Worm (Caenorhabditis elegans) whole organism, mixed stage, embryonic: Measurements from ENCODE around the gene C02B8.1.
A peak's percentile ranks its signal among the peaks of the same experiment; 100 is the strongest.

ENCODE experiments used
- M03D4.4 ChIP-seq: sonication (generic microtip); optimal IDR thresholded peaks from 2 replicates; lab custom pipeline; 2017; ENCODE audit warnings: mild to moderate bottlenecking, missing genetic modification characterization, missing compliant biosample characterization
- bed-3 ChIP-seq: fragments of 200-800 bp; sonication (Bioruptor generic); optimal IDR thresholded peaks from 3 replicates; lab custom pipeline; 2018; ENCODE audit warnings: mild to moderate bottlenecking, missing genetic modification characterization, moderate library complexity, missing compliant biosample characterization
- blmp-1 ChIP-seq: fragments of 150-350 bp; optimal IDR thresholded peaks from 2 replicates; lab custom pipeline; 2014; ENCODE audit warnings: missing biosample characterization, missing genetic modification characterization
- ceh-39 ChIP-seq: fragments of 150-350 bp; optimal IDR thresholded peaks from 2 replicates; lab custom pipeline; 2014; ENCODE audit warnings: missing biosample characterization, missing genetic modification characterization
- ceh-43 ChIP-seq: fragments of 200-800 bp; sonication (Bioruptor generic); optimal IDR thresholded peaks from 2 replicates; lab custom pipeline; 2018; ENCODE audit warnings: mild to moderate bottlenecking, missing genetic modification characterization, moderate library complexity, missing compliant biosample characterization
- ceh-83 ChIP-seq: fragments of 200-800 bp; sonication (Bioruptor generic); optimal IDR thresholded peaks from 2 replicates; lab custom pipeline; 2018; ENCODE audit warnings: mild to moderate bottlenecking, missing genetic modification characterization, missing compliant biosample characterization
- ces-1 ChIP-seq: fragments of 150-350 bp; optimal IDR thresholded peaks from 2 replicates; lab custom pipeline; 2014; ENCODE audit warnings: missing biosample characterization, missing genetic modification reagents, missing genetic modification characterization
- cnd-1 ChIP-seq: fragments of 200-800 bp; sonication (Bioruptor generic); optimal IDR thresholded peaks from 2 replicates; lab custom pipeline; 2018; ENCODE audit warnings: mild to moderate bottlenecking, missing genetic modification characterization, missing compliant biosample characterization
- drap-1 ChIP-seq: fragments of 200-800 bp; sonication (Bioruptor generic); optimal IDR thresholded peaks from 3 replicates; lab custom pipeline; 2018; ENCODE audit warnings: mild to moderate bottlenecking, missing genetic modification characterization, missing compliant biosample characterization
- elt-3 ChIP-seq: fragments of 150-350 bp; optimal IDR thresholded peaks from 2 replicates; lab custom pipeline; 2014; ENCODE audit warnings: missing biosample characterization, missing genetic modification characterization
- flh-1 ChIP-seq: fragments of 200-800 bp; sonication (Bioruptor generic); optimal IDR thresholded peaks from 2 replicates; lab custom pipeline; 2018; ENCODE audit warnings: mild to moderate bottlenecking, missing genetic modification characterization, moderate library complexity, missing compliant biosample characterization
- ham-2 ChIP-seq: fragments of 200-800 bp; sonication (Bioruptor generic); optimal IDR thresholded peaks from 2 replicates; lab custom pipeline; 2018; ENCODE audit warnings: mild to moderate bottlenecking, missing genetic modification characterization, missing compliant biosample characterization
- hlh-1 ChIP-seq: fragments of 150-350 bp; optimal IDR thresholded peaks from 2 replicates; lab custom pipeline; 2014; ENCODE audit warnings: missing biosample characterization, missing genetic modification reagents, missing genetic modification characterization
- lin-13 ChIP-seq: fragments of 150-350 bp; optimal IDR thresholded peaks from 2 replicates; lab custom pipeline; 2014; ENCODE audit warnings: missing biosample characterization, missing genetic modification characterization
- lsy-2 ChIP-seq: fragments of 150-350 bp; optimal IDR thresholded peaks from 2 replicates; lab custom pipeline; 2014; ENCODE audit warnings: missing biosample characterization, missing genetic modification characterization
- mep-1 ChIP-seq: fragments of 150-350 bp; optimal IDR thresholded peaks from 2 replicates; lab custom pipeline; 2017; ENCODE audit warnings: missing biosample characterization, missing genetic modification reagents, missing genetic modification characterization, inconsistent platforms
- mls-2 ChIP-seq: sonication (generic microtip); optimal IDR thresholded peaks from 2 replicates; lab custom pipeline; 2016; ENCODE audit warnings: mild to moderate bottlenecking, missing genetic modification characterization, moderate library complexity, missing compliant biosample characterization
- nhr-12 ChIP-seq: fragments of 150-350 bp; optimal IDR thresholded peaks from 2 replicates; lab custom pipeline; 2014; ENCODE audit warnings: missing biosample characterization, missing genetic modification characterization
- nhr-2 ChIP-seq: fragments of 150-350 bp; optimal IDR thresholded peaks from 2 replicates; lab custom pipeline; 2014; ENCODE audit warnings: missing biosample characterization, missing genetic modification characterization
- nhr-237 ChIP-seq: fragments of 150-350 bp; optimal IDR thresholded peaks from 2 replicates; lab custom pipeline; 2014; ENCODE audit warnings: missing biosample characterization, missing genetic modification characterization
- nhr-28 ChIP-seq: fragments of 150-350 bp; optimal IDR thresholded peaks from 2 replicates; lab custom pipeline; 2014; ENCODE audit warnings: missing biosample characterization, missing genetic modification characterization
- nhr-76 ChIP-seq: sonication (generic microtip); optimal IDR thresholded peaks from 2 replicates; lab custom pipeline; 2017; ENCODE audit warnings: missing biosample characterization, missing genetic modification characterization
- pha-4 ChIP-seq: fragments of 150-350 bp; optimal IDR thresholded peaks from 2 replicates; lab custom pipeline; 2018; ENCODE audit warnings: missing biosample characterization, missing genetic modification reagents, missing genetic modification characterization
- sem-2 ChIP-seq: fragments of 200-800 bp; sonication (Bioruptor generic); optimal IDR thresholded peaks from 2 replicates; lab custom pipeline; 2018; ENCODE audit warnings: mild to moderate bottlenecking, missing genetic modification characterization, missing compliant biosample characterization
- snpc-4 ChIP-seq: fragments of 150-350 bp; optimal IDR thresholded peaks from 2 replicates; lab custom pipeline; 2014; ENCODE audit warnings: missing biosample characterization, missing genetic modification characterization
- sptf-1 ChIP-seq: sonication (generic microtip); optimal IDR thresholded peaks from 2 replicates; lab custom pipeline; 2017; ENCODE audit warnings: mild to moderate bottlenecking, missing genetic modification characterization, moderate library complexity, missing compliant biosample characterization
- unc-120 ChIP-seq: sonication (generic microtip); optimal IDR thresholded peaks from 2 replicates; lab custom pipeline; 2017; ENCODE audit warnings: missing genetic modification characterization, missing compliant biosample characterization; ENCODE audit not compliant: poor library complexity, severe bottlenecking
- unc-39 ChIP-seq: fragments of 150-350 bp; optimal IDR thresholded peaks from 2 replicates; lab custom pipeline; 2014; ENCODE audit warnings: missing biosample characterization, missing genetic modification characterization
- unc-62 ChIP-seq: fragments of 150-350 bp; optimal IDR thresholded peaks from 2 replicates; lab custom pipeline; 2014; ENCODE audit warnings: missing biosample characterization, missing genetic modification reagents, missing genetic modification characterization
- zip-8 ChIP-seq: fragments of 150-350 bp; optimal IDR thresholded peaks from 2 replicates; lab custom pipeline; 2014; ENCODE audit warnings: missing biosample characterization, missing genetic modification characterization
- ztf-11 ChIP-seq: fragments of 150-350 bp; optimal IDR thresholded peaks from 2 replicates; lab custom pipeline; 2014; ENCODE audit warnings: missing biosample characterization, missing genetic modification characterization

C02B8.1 gene

ce11 chrX:8147398-8147797 lies at the start of gene C02B8.1:
C02B8.1 (plus strand) TSS chrX:8147698.
- no peak for TF ChIP-seq ceh-83 (GFP tag; lab: Kevin White, UChicago)
- no peak for TF ChIP-seq nhr-12 (tag; lab: Kevin White, UChicago)
- no peak for TF ChIP-seq M03D4.4 (tag; lab: Kevin White, UChicago)
- TF ChIP-seq elt-3 (tag; lab: Kevin White, UChicago), result no peak
- TF ChIP-seq lsy-2, result no peak
- no peak for TF ChIP-seq ztf-11
- no peak for TF ChIP-seq nhr-237 (tag; lab: Kevin White, UChicago)
- TF ChIP-seq sptf-1 (tag; lab: Kevin White, UChicago), result no peak
- no peak for TF ChIP-seq hlh-1 (tag; lab: Kevin White, UChicago)
- TF ChIP-seq snpc-4, result no peak
- no peak for TF ChIP-seq mep-1

- no peak for TF ChIP-seq sem-2 (GFP tag; lab: Kevin White, UChicago)
- no peak for TF ChIP-seq M03D4.4 (tag; lab: Kevin White, UChicago)
- TF ChIP-seq snpc-4, result no peak
- no peak for TF ChIP-seq lin-13 (tag; lab: Kevin White, UChicago)
- no peak for TF ChIP-seq elt-3 (tag; lab: Kevin White, UChicago)
- TF ChIP-seq ztf-11, result no peak
- TF ChIP-seq unc-39 (tag; lab: Kevin White, UChicago), result no peak
- TF ChIP-seq ham-2 (GFP tag; lab: Kevin White, UChicago), result no peak
- TF ChIP-seq ceh-39 (tag; lab: Kevin White, UChicago), result no peak
- no peak for TF ChIP-seq hlh-1 (tag; lab: Kevin White, UChicago)
- TF ChIP-seq cnd-1 (tag; lab: Kevin White, UChicago), result no peak
- TF ChIP-seq lsy-2, result no peak
- TF ChIP-seq nhr-12 (tag; lab: Kevin White, UChicago), result no peak
- TF ChIP-seq sptf-1 (tag; lab: Kevin White, UChicago), result no peak
- TF ChIP-seq nhr-76 (tag; lab: Kevin White, UChicago), result no peak
- no peak for TF ChIP-seq pha-4
- no peak for TF ChIP-seq flh-1
- TF ChIP-seq unc-62 (GFP tag; lab: Kevin White, UChicago), result no peak
Measured at ce11 chrX:8098813-8099360, 48.6 kb upstream of the C02B8.1 start, which contains the start of gene catp-5. catp-5 (minus strand) TSS chrX:8098863.

- TF ChIP-seq unc-62 (GFP tag; lab: Kevin White, UChicago) (no peak), ces-1 (GFP tag; lab: Kevin White, UChicago) (peak; percentile 5), hlh-1 (tag; lab: Kevin White, UChicago) (peak; percentile 28)
- TF ChIP-seq, all 35 proteins: peak for 2
Measured at ce11 chrX:8103899-8104298, 43.6 kb upstream of the C02B8.1 start, which contains the start of gene K07E3.2. K07E3.2 (plus strand) TSS chrX:8104298.

DNA sequence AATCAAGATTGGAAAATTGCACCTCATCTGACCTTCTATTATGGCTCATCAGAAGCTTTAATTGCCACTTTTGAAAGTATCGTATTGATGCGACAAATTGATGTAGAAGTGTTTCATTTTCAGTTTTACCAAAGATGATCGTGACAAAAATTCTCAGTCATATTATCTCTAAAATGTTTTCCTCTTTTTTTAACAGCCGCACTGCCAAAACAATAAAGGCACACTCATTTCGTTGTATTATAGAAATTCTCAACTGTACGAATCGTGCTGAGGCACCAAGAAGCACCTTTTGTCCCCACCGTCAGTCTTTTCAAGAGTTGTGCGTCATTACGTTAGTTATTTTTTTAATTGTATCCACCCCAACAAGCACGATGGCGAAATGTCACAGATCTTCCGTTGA lies 39.6 kb upstream of the C02B8.1 start, which contains the start of gene K07E3.9:
Gene K07E3.9 (plus strand): TSS at position 301 of the 400 bp plus-strand sequence.
- TF ChIP-seq ceh-39 (tag; lab: Kevin White, UChicago), result no peak
- no peak for TF ChIP-seq sem-2 (GFP tag; lab: Kevin White, UChicago)
- TF ChIP-seq mep-1, result no peak
- no peak for TF ChIP-seq nhr-76 (tag; lab: Kevin White, UChicago)
- TF ChIP-seq mls-2 (tag; lab: Kevin White, UChicago), result no peak
- TF ChIP-seq blmp-1 (tag; lab: Kevin White, UChicago), result no peak
- TF ChIP-seq cnd-1 (tag; lab: Kevin White, UChicago), result no peak
- TF ChIP-seq sptf-1 (tag; lab: Kevin White, UChicago), result no peak
- TF ChIP-seq lin-13 (tag; lab: Kevin White, UChicago), result no peak
- no peak for TF ChIP-seq M03D4.4 (tag; lab: Kevin White, UChicago)
- no peak for TF ChIP-seq ces-1 (GFP tag; lab: Kevin White, UChicago)
- no peak for TF ChIP-seq unc-120
- TF ChIP-seq lsy-2, result no peak
- no peak for TF ChIP-seq bed-3 (GFP tag; lab: Kevin White, UChicago)
- no peak for TF ChIP-seq nhr-28 (tag; lab: Kevin White, UChicago)

DNA sequence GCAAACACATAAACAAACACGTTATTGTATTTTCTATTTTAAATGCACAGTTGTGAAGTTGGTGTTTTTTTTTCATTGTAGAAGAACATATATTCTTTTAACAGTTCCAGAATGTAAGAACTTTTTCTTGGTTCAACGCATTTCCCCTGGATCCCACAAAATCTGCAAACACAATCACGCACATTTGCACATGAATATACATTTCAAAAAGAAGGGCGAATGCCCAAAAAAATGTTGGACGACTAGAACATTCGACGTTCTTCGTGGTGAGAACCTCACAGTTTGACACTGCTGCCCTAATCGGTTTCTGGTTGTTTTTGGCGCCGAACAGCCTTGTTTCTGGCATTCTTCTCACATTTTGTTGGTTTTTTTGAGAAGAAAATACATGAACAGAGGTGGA lies 38.0 kb upstream of the C02B8.1 start:
- TF ChIP-seq snpc-4 (no peak), ces-1 (GFP tag; lab: Kevin White, UChicago) (no peak), mls-2 (tag; lab: Kevin White, UChicago) (no peak), flh-1 (no peak), ceh-83 (GFP tag; lab: Kevin White, UChicago) (no peak)

ce11 chrX:8110193-8110592 lies 37.3 kb upstream of the C02B8.1 start, which contains the start of gene K07E3.1:
K07E3.1 (plus strand) TSS chrX:8110439.
- TF ChIP-seq unc-39 (tag; lab: Kevin White, UChicago) (no peak), hlh-1 (tag; lab: Kevin White, UChicago) (no peak), ceh-43 (GFP tag; lab: Kevin White, UChicago) (no peak), sptf-1 (tag; lab: Kevin White, UChicago) (no peak), drap-1 (no peak), zip-8 (tag; lab: Kevin White, UChicago) (no peak), ham-2 (GFP tag; lab: Kevin White, UChicago) (no peak), pha-4 (no peak), nhr-76 (tag; lab: Kevin White, UChicago) (no peak), ces-1 (GFP tag; lab: Kevin White, UChicago) (no peak), M03D4.4 (tag; lab: Kevin White, UChicago) (no peak), bed-3 (GFP tag; lab: Kevin White, UChicago) (no peak), cnd-1 (tag; lab: Kevin White, UChicago) (no peak), lin-13 (tag; lab: Kevin White, UChicago) (no peak), ceh-39 (tag; lab: Kevin White, UChicago) (no peak), ceh-83 (GFP tag; lab: Kevin White, UChicago) (no peak), nhr-237 (tag; lab: Kevin White, UChicago) (no peak), nhr-2 (tag; lab: Kevin White, UChicago) (no peak), mls-2 (tag; lab: Kevin White, UChicago) (no peak), ztf-11 (no peak)
- TF ChIP-seq, all 35 proteins: peak for 0
